Fruit fly (Drosophila melanogaster) whole organism, embryonic: ENCODE data around the gene DNaseII.

Source experiments
- ATbp ChIP-seq: fragments of 200-800 bp; sonication (Bioruptor generic); optimal IDR thresholded peaks from 2 replicates; lab custom pipeline; 2017; ENCODE audit warnings: missing biosample characterization, mild to moderate bottlenecking, missing genetic modification characterization, missing genetic modification reagents
- Atf6 ChIP-seq: fragments of 200-800 bp; sonication (Bioruptor generic); IDR thresholded peaks from 2 replicates; pipeline ENCODE4 v1.3.6; 2022; ENCODE audit warnings: missing biosample characterization, missing genetic modification characterization
- CG11504 ChIP-seq: fragments of 200-800 bp; sonication (Bioruptor generic); optimal IDR thresholded peaks from 3 replicates; lab custom pipeline; 2019; ENCODE audit warnings: missing biosample characterization, mild to moderate bottlenecking, missing genetic modification characterization, moderate library complexity
- CG12155 ChIP-seq: fragments of 200-800 bp; sonication (Bioruptor generic); optimal IDR thresholded peaks from 3 replicates; lab custom pipeline; 2016; ENCODE audit warnings: missing biosample characterization, missing genetic modification characterization
- CG1233 ChIP-seq: fragments of 200-800 bp; sonication (Bioruptor generic); optimal IDR thresholded peaks from 4 replicates; lab custom pipeline; 2018; ENCODE audit warnings: missing biosample characterization, mild to moderate bottlenecking, missing genetic modification characterization
- CG13424 ChIP-seq: fragments of 200-800 bp; sonication (Bioruptor generic); optimal IDR thresholded peaks from 2 replicates; lab custom pipeline; 2019; ENCODE audit warnings: missing biosample characterization, mild to moderate bottlenecking, missing genetic modification characterization, moderate library complexity
- CG13894 ChIP-seq: fragments of 200-800 bp; sonication (Bioruptor generic); optimal IDR thresholded peaks from 3 replicates; lab custom pipeline; 2018; ENCODE audit warnings: missing biosample characterization, mild to moderate bottlenecking, missing genetic modification characterization, moderate library complexity
- CG14710 ChIP-seq: fragments of 200-800 bp; sonication (Bioruptor generic); optimal IDR thresholded peaks from 3 replicates; lab custom pipeline; 2019; ENCODE audit warnings: missing biosample characterization, mild to moderate bottlenecking, missing genetic modification characterization, moderate library complexity
- CG14965 ChIP-seq: fragments of 200-800 bp; sonication (Bioruptor generic); optimal IDR thresholded peaks from 2 replicates; lab custom pipeline; 2016; ENCODE audit warnings: missing biosample characterization, missing genetic modification characterization, borderline replicate concordance
- CG15011 ChIP-seq: fragments of 200-800 bp; sonication (Bioruptor generic); optimal IDR thresholded peaks from 3 replicates; lab custom pipeline; 2018; ENCODE audit warnings: missing biosample characterization, mild to moderate bottlenecking, missing genetic modification characterization
- CG15479 ChIP-seq: fragments of 200-800 bp; sonication (Bioruptor generic); optimal IDR thresholded peaks from 3 replicates; lab custom pipeline; 2019; ENCODE audit warnings: missing biosample characterization, mild to moderate bottlenecking, missing genetic modification characterization, moderate library complexity
- CG17568 ChIP-seq: fragments of 200-800 bp; sonication (Bioruptor generic); optimal IDR thresholded peaks from 2 replicates; lab custom pipeline; 2018; ENCODE audit warnings: missing biosample characterization, mild to moderate bottlenecking, missing genetic modification characterization, moderate library complexity
- CG18599 ChIP-seq: fragments of 200-800 bp; sonication (Bioruptor generic); optimal IDR thresholded peaks from 3 replicates; lab custom pipeline; 2017; ENCODE audit warnings: missing biosample characterization, missing genetic modification characterization, mild to moderate bottlenecking, moderate library complexity, missing genetic modification reagents
- CG31224 ChIP-seq: fragments of 200-800 bp; sonication (Bioruptor generic); IDR thresholded peaks from 2 replicates; pipeline ENCODE4 v1.3.6; 2022; ENCODE audit warnings: missing biosample characterization, missing genetic modification characterization
- CG31441 ChIP-seq: fragments of 200-800 bp; sonication (Bioruptor generic); IDR thresholded peaks from 2 replicates; pipeline ENCODE4 v1.3.6; 2022; ENCODE audit warnings: missing biosample characterization, missing genetic modification characterization
- CG3838 ChIP-seq: fragments of 200-800 bp; sonication (Bioruptor generic); optimal IDR thresholded peaks from 3 replicates; lab custom pipeline; 2016; ENCODE audit warnings: missing biosample characterization, missing genetic modification characterization
- CG3847 ChIP-seq: fragments of 200-800 bp; sonication (Bioruptor generic); IDR thresholded peaks from 2 replicates; pipeline ENCODE4 v1.3.6; 2022; ENCODE audit warnings: missing biosample characterization, missing genetic modification characterization
- CG4328 ChIP-seq: fragments of 200-800 bp; sonication (Bioruptor generic); optimal IDR thresholded peaks from 3 replicates; lab custom pipeline; 2017; ENCODE audit warnings: missing biosample characterization, missing genetic modification reagents, missing genetic modification characterization
- CG6683 ChIP-seq: fragments of 200-800 bp; sonication (Bioruptor generic); optimal IDR thresholded peaks from 2 replicates; lab custom pipeline; 2017; ENCODE audit warnings: missing biosample characterization, mild to moderate bottlenecking, missing genetic modification characterization, missing genetic modification reagents
- CG7556 ChIP-seq: fragments of 200-800 bp; sonication (Bioruptor generic); optimal IDR thresholded peaks from 2 replicates; lab custom pipeline; 2017; ENCODE audit warnings: missing biosample characterization, mild to moderate bottlenecking, missing genetic modification characterization
- CG7839 ChIP-seq: fragments of 200-800 bp; sonication (Bioruptor generic); optimal IDR thresholded peaks from 3 replicates; lab custom pipeline; 2018; ENCODE audit warnings: missing biosample characterization, mild to moderate bottlenecking, missing genetic modification characterization, moderate library complexity
- Dfd ChIP-seq, 2 experiments: fragments of >200 bp; optimal IDR thresholded peaks; 2 replicates each; lab custom pipeline; 2017; ENCODE audit warnings: missing biosample characterization in 2 of 2, missing genetic modification characterization in 2 of 2
- Fer3 ChIP-seq: fragments of 200-800 bp; sonication (Bioruptor generic); optimal IDR thresholded peaks from 2 replicates; lab custom pipeline; 2018; ENCODE audit warnings: missing biosample characterization, mild to moderate bottlenecking, missing genetic modification characterization, moderate library complexity
- Hand ChIP-seq: fragments of 200-800 bp; sonication (Bioruptor generic); optimal IDR thresholded peaks from 2 replicates; lab custom pipeline; 2017; ENCODE audit warnings: mild to moderate bottlenecking, missing biosample characterization, missing genetic modification reagents, missing genetic modification characterization
- Hmr ChIP-seq: fragments of 200-800 bp; sonication (Bioruptor generic); optimal IDR thresholded peaks from 3 replicates; lab custom pipeline; 2017; ENCODE audit warnings: mild to moderate bottlenecking, missing biosample characterization, missing genetic modification reagents, missing genetic modification characterization
- Nf-YA ChIP-seq: fragments of 200-800 bp; sonication (Bioruptor generic); IDR thresholded peaks from 2 replicates; pipeline ENCODE4 v1.3.6; 2022; ENCODE audit warnings: missing biosample characterization, missing genetic modification characterization
- Oli ChIP-seq: fragments of 200-800 bp; sonication (Bioruptor generic); optimal IDR thresholded peaks from 2 replicates; lab custom pipeline; 2018; ENCODE audit warnings: missing biosample characterization, mild to moderate bottlenecking, missing genetic modification characterization, moderate library complexity
- PHDP ChIP-seq: fragments of 200-800 bp; sonication (Bioruptor generic); optimal IDR thresholded peaks from 3 replicates; lab custom pipeline; 2018; ENCODE audit warnings: missing biosample characterization, mild to moderate bottlenecking, missing genetic modification characterization, moderate library complexity
- Poxn ChIP-seq: fragments of 200-800 bp; sonication (Bioruptor generic); IDR thresholded peaks from 2 replicates; pipeline ENCODE4 v1.3.6; 2022; ENCODE audit warnings: missing biosample characterization, missing genetic modification characterization
- Side ChIP-seq: fragments of 200-800 bp; sonication (Bioruptor generic); optimal IDR thresholded peaks from 2 replicates; lab custom pipeline; 2016; ENCODE audit warnings: missing biosample characterization, missing genetic modification characterization
- Sox102F ChIP-seq: fragments of 200-800 bp; sonication (Bioruptor generic); optimal IDR thresholded peaks from 2 replicates; lab custom pipeline; 2018; ENCODE audit warnings: missing biosample characterization, mild to moderate bottlenecking, missing genetic modification characterization, moderate library complexity
- ci ChIP-seq: fragments of 200-800 bp; sonication (Bioruptor generic); IDR thresholded peaks from 3 replicates; pipeline ENCODE4 v1.3.6; 2022; ENCODE audit warnings: missing biosample characterization, missing genetic modification characterization
- disco-r ChIP-seq: fragments of 200-800 bp; sonication (Bioruptor generic); optimal IDR thresholded peaks from 2 replicates; lab custom pipeline; 2016; ENCODE audit warnings: missing biosample characterization, missing genetic modification characterization
- dmrt11E ChIP-seq: fragments of 200-800 bp; sonication (Bioruptor generic); optimal IDR thresholded peaks from 3 replicates; lab custom pipeline; 2018; ENCODE audit warnings: missing biosample characterization, mild to moderate bottlenecking, missing genetic modification characterization, moderate library complexity
- gcm ChIP-seq: fragments of 200-800 bp; sonication (Bioruptor generic); optimal IDR thresholded peaks from 2 replicates; lab custom pipeline; 2019; ENCODE audit warnings: missing biosample characterization, mild to moderate bottlenecking, missing genetic modification characterization, moderate library complexity
- gsb-n ChIP-seq: fragments of 200-800 bp; sonication (Bioruptor generic); optimal IDR thresholded peaks from 3 replicates; lab custom pipeline; 2018; ENCODE audit warnings: missing biosample characterization, mild to moderate bottlenecking, missing genetic modification characterization
- ind ChIP-seq: fragments of 200-800 bp; sonication (Bioruptor generic); optimal IDR thresholded peaks from 3 replicates; lab custom pipeline; 2016; ENCODE audit warnings: missing biosample characterization, missing genetic modification characterization
- lov ChIP-seq, 2 experiments: fragments of 200-800 bp in 1 of 2; fragments of >200 bp in 1 of 2; sonication (Bioruptor generic) in 1 of 2; IDR thresholded peaks in 1 of 2; optimal IDR thresholded peaks in 1 of 2; 2 replicates in 1 of 2; 3 replicates in 1 of 2; pipeline versions ENCODE4 v1.3.6 to Lab custom; 2017 to 2022; ENCODE audit warnings: missing biosample characterization in 1 of 2, missing genetic modification characterization in 1 of 2
- mld ChIP-seq: fragments of 200-800 bp; sonication (Bioruptor generic); IDR thresholded peaks from 3 replicates; pipeline ENCODE4 v1.3.6; 2022; ENCODE audit warnings: missing biosample characterization, missing genetic modification characterization; ENCODE audit not compliant: partially characterized antibody
- odd ChIP-seq: fragments of 200-800 bp; sonication (Bioruptor generic); optimal IDR thresholded peaks from 2 replicates; lab custom pipeline; 2017; ENCODE audit warnings: missing biosample characterization, mild to moderate bottlenecking, missing genetic modification characterization
- peb ChIP-seq: fragments of 200-800 bp; sonication (Bioruptor generic); IDR thresholded peaks from 2 replicates; pipeline ENCODE4 v1.3.6; 2022; ENCODE audit warnings: missing biosample characterization, missing genetic modification characterization
- row ChIP-seq: fragments of 200-800 bp; sonication (Bioruptor generic); IDR thresholded peaks from 3 replicates; pipeline ENCODE4 v1.3.6; 2022; ENCODE audit warnings: missing biosample characterization, missing genetic modification characterization
- schlank ChIP-seq: fragments of 200-800 bp; sonication (Bioruptor generic); optimal IDR thresholded peaks from 2 replicates; lab custom pipeline; 2018; ENCODE audit warnings: missing biosample characterization, mild to moderate bottlenecking, missing genetic modification characterization
- sob ChIP-seq: fragments of 200-800 bp; sonication (Bioruptor generic); IDR thresholded peaks from 2 replicates; pipeline ENCODE4 v1.3.6; 2022; ENCODE audit warnings: missing biosample characterization, missing genetic modification characterization
- sug ChIP-seq: fragments of 200-800 bp; optimal IDR thresholded peaks from 2 replicates; lab custom pipeline; 2019; ENCODE audit warnings: missing biosample characterization, mild to moderate bottlenecking, missing genetic modification characterization, moderate library complexity
- twi ChIP-seq: fragments of 200-800 bp; optimal IDR thresholded peaks from 2 replicates; lab custom pipeline; 2019; ENCODE audit warnings: missing biosample characterization, mild to moderate bottlenecking, missing genetic modification characterization, moderate library complexity
- vvl ChIP-seq: fragments of 200-800 bp; sonication (Bioruptor generic); IDR thresholded peaks from 2 replicates; pipeline ENCODE4 v1.3.6; 2022; ENCODE audit warnings: missing biosample characterization, missing genetic modification characterization
- z ChIP-seq: fragments of 200-800 bp; sonication (Bioruptor generic); IDR thresholded peaks from 3 replicates; pipeline ENCODE4 v1.3.6; 2022; ENCODE audit warnings: missing biosample characterization, missing genetic modification characterization

DNaseII gene

dm6 chr3R:18018828-18019461 lies at the start of gene DNaseII (continued):
- TF ChIP-seq twi = no peak
- no peak for TF ChIP-seq dmrt11E (tag; lab: Kevin White, UChicago)
- peak; percentile 43 for TF ChIP-seq CG7839 (tag; lab: Kevin White, UChicago)
- TF ChIP-seq ci (GFP tag; lab: Robert Waterston, UW) = peak; percentile 46; the same call in 1 of the 3 replicates
- TF ChIP-seq sug = peak; percentile 36
- TF ChIP-seq ind = peak; percentile 38
- TF ChIP-seq Hand (GFP tag; lab: Kevin White, UChicago) = peak; percentile 31
- peak; percentile 24; the same call in 1 of the 3 replicates for TF ChIP-seq z (GFP tag; lab: Robert Waterston, UW)
- peak; percentile 29 for TF ChIP-seq ATbp (GFP tag; lab: Kevin White, UChicago)
- no peak for TF ChIP-seq CG14965 (GFP tag; lab: Kevin White, UChicago)
- TF ChIP-seq vvl (GFP tag; lab: Robert Waterston, UW) = 0 out of 2 replicates have a peak, but pooled peaks have one; percentile 31
- TF ChIP-seq Hmr = peak; percentile 58
- TF ChIP-seq CG4328 (GFP tag; lab: Kevin White, UChicago) = peak; percentile 9
- TF ChIP-seq CG18599 = peak; percentile 61
- TF ChIP-seq row = peak; percentile 54; the same call in 2 of the 3 replicates
- TF ChIP-seq Side (GFP tag; lab: Kevin White, UChicago) = peak; percentile 24
- 0 out of 2 replicates have a peak, but pooled peaks have one; percentile 44 for TF ChIP-seq CG3847 (GFP tag; lab: Robert Waterston, UW)
- peak; percentile 34; the same call in 1 of the 2 replicates for TF ChIP-seq CG31441 (GFP tag; lab: Robert Waterston, UW)
- TF ChIP-seq PHDP (tag; lab: Kevin White, UChicago) = peak; percentile 41
- TF ChIP-seq mld = no peak
- TF ChIP-seq CG15479 (GFP tag; lab: Kevin White, UChicago) = peak; percentile 85
- TF ChIP-seq CG13424 (tag; lab: Kevin White, UChicago) = peak; percentile 29
- TF ChIP-seq gsb-n (tag; lab: Kevin White, UChicago) = no peak
- peak; percentile 56 for TF ChIP-seq CG11504 (tag; lab: Kevin White, UChicago)
- peak; percentile 14 for TF ChIP-seq CG14710 (tag; lab: Kevin White, UChicago)
- no peak for TF ChIP-seq Dfd (GFP tag; optimal IDR thresholded peaks at IDR 0.05; lab: Kevin White, UChicago)
- no peak for TF ChIP-seq CG13894 (tag; lab: Kevin White, UChicago)
- TF ChIP-seq CG15011 (GFP tag; lab: Kevin White, UChicago) = peak; percentile 7
- peak; percentile 44 for TF ChIP-seq CG17568 (GFP tag; lab: Kevin White, UChicago)
- TF ChIP-seq Oli (tag; lab: Kevin White, UChicago) = peak; percentile 3
- TF ChIP-seq schlank (tag; lab: Kevin White, UChicago) = peak; percentile 1
- TF ChIP-seq disco-r = no peak
- peak; percentile 37 for TF ChIP-seq Fer3 (tag; lab: Kevin White, UChicago)
- TF ChIP-seq gcm (GFP tag; lab: Kevin White, UChicago) = peak; percentile 19
- TF ChIP-seq CG12155 (GFP tag; lab: Kevin White, UChicago) = no peak
- peak; percentile 73 for TF ChIP-seq Atf6
- peak; percentile 54; the same call in 1 of the 2 replicates for TF ChIP-seq sob (GFP tag; lab: Robert Waterston, UW)
- no peak for TF ChIP-seq lov (optimal IDR thresholded peaks at IDR 0.05; lab: Kevin White, UChicago)
- TF ChIP-seq lov (GFP tag; IDR thresholded peaks at IDR 0.05; lab: Robert Waterston, UW) = 0 out of 3 replicates have a peak, but pooled peaks have one; percentile 39
- TF ChIP-seq odd (GFP tag; lab: Kevin White, UChicago) = peak; percentile 5
- TF ChIP-seq CG31224 (GFP tag; lab: Robert Waterston, UW) = no peak
- no peak for TF ChIP-seq peb (GFP tag; lab: Robert Waterston, UW)
- no peak for TF ChIP-seq CG3838 (GFP tag; lab: Kevin White, UChicago)
- no peak for TF ChIP-seq Poxn
- no peak; the same call in 1 of the 2 replicates for TF ChIP-seq Nf-YA
- no peak for TF ChIP-seq CG7556 (GFP tag; lab: Kevin White, UChicago)
- TF ChIP-seq CG6683 (GFP tag; lab: Kevin White, UChicago) = peak; percentile 11
- peak; percentile 46 for TF ChIP-seq CG1233 (GFP tag; lab: Kevin White, UChicago)
- TF ChIP-seq Sox102F = peak; percentile 53
